Fruit fly (Drosophila melanogaster) whole organism, embryonic: ENCODE measurements around the gene deltaCOP.

ENCODE experiments used
- Atf-2 ChIP-seq: fragments of 200-800 bp; sonication (Bioruptor generic); optimal IDR thresholded peaks from 2 replicates; lab custom pipeline; 2016; ENCODE audit warnings: missing biosample characterization, missing genetic modification characterization
- Atf6 ChIP-seq: fragments of 200-800 bp; sonication (Bioruptor generic); IDR thresholded peaks from 2 replicates; pipeline ENCODE4 v1.3.6; 2022; ENCODE audit warnings: missing biosample characterization, missing genetic modification characterization
- CG11695 ChIP-seq: fragments of 200-800 bp; sonication (Bioruptor generic); IDR thresholded peaks from 3 replicates; pipeline ENCODE4 v1.3.6; 2022; ENCODE audit warnings: missing biosample characterization, missing genetic modification characterization
- CG14965 ChIP-seq: fragments of 200-800 bp; sonication (Bioruptor generic); optimal IDR thresholded peaks from 2 replicates; lab custom pipeline; 2016; ENCODE audit warnings: missing biosample characterization, missing genetic modification characterization, borderline replicate concordance
- CG17361 ChIP-seq: fragments of 200-800 bp; sonication (Bioruptor generic); IDR thresholded peaks from 3 replicates; pipeline ENCODE4 v1.3.6; 2022; ENCODE audit warnings: missing biosample characterization, missing genetic modification characterization
- CG17612 ChIP-seq: fragments of 200-800 bp; sonication (Bioruptor generic); IDR thresholded peaks from 2 replicates; pipeline ENCODE4 v1.3.6; 2022; ENCODE audit warnings: missing biosample characterization, missing genetic modification characterization
- CG17802 ChIP-seq: fragments of 200-800 bp; sonication (Bioruptor generic); optimal IDR thresholded peaks from 2 replicates; lab custom pipeline; 2018; ENCODE audit warnings: missing biosample characterization, mild to moderate bottlenecking, missing genetic modification characterization, moderate library complexity
- CG2678 ChIP-seq: fragments of 200-800 bp; sonication (Bioruptor generic); optimal IDR thresholded peaks from 3 replicates; lab custom pipeline; 2019; ENCODE audit warnings: missing biosample characterization, mild to moderate bottlenecking, missing genetic modification characterization, moderate library complexity
- CG2712 ChIP-seq: fragments of 200-800 bp; optimal IDR thresholded peaks from 3 replicates; lab custom pipeline; 2019; ENCODE audit warnings: missing biosample characterization, mild to moderate bottlenecking, missing genetic modification characterization, moderate library complexity
- CG4707 ChIP-seq: fragments of 200-800 bp; sonication (Bioruptor generic); optimal IDR thresholded peaks from 2 replicates; lab custom pipeline; 2018; ENCODE audit warnings: missing biosample characterization, mild to moderate bottlenecking, missing genetic modification characterization, moderate library complexity
- CG6254 ChIP-seq: fragments of 200-800 bp; sonication (Bioruptor generic); optimal IDR thresholded peaks from 3 replicates; lab custom pipeline; 2017; ENCODE audit warnings: mild to moderate bottlenecking, missing biosample characterization, missing genetic modification reagents, missing genetic modification characterization
- CG8388 ChIP-seq: fragments of 200-800 bp; sonication (Bioruptor generic); optimal IDR thresholded peaks from 2 replicates; lab custom pipeline; 2019; ENCODE audit warnings: missing biosample characterization, mild to moderate bottlenecking, missing genetic modification characterization, moderate library complexity
- CG8944 ChIP-seq: fragments of 200-800 bp; sonication (Bioruptor generic); optimal IDR thresholded peaks from 3 replicates; lab custom pipeline; 2016; ENCODE audit warnings: missing biosample characterization, missing genetic modification characterization
- CoRest ChIP-seq: fragments of 200-800 bp; sonication (Bioruptor generic); optimal IDR thresholded peaks from 3 replicates; lab custom pipeline; 2018; ENCODE audit warnings: missing biosample characterization, mild to moderate bottlenecking, missing genetic modification characterization, moderate library complexity
- Gsc ChIP-seq: fragments of 200-800 bp; sonication (Bioruptor generic); IDR thresholded peaks from 2 replicates; pipeline ENCODE4 v1.3.6; 2022; ENCODE audit warnings: missing biosample characterization, missing genetic modification characterization
- HLH54F ChIP-seq: fragments of 200-800 bp; sonication (Bioruptor generic); optimal IDR thresholded peaks from 3 replicates; lab custom pipeline; 2016; ENCODE audit warnings: missing biosample characterization, missing genetic modification characterization
- Hr39 ChIP-seq: fragments of >200 bp; optimal IDR thresholded peaks from 2 replicates; lab custom pipeline; 2017
- Max ChIP-seq: fragments of 200-800 bp; sonication (Bioruptor generic); optimal IDR thresholded peaks from 2 replicates; lab custom pipeline; 2016; ENCODE audit warnings: missing biosample characterization, mild to moderate bottlenecking, missing genetic modification characterization
- Oaz ChIP-seq: fragments of 200-800 bp; sonication (Bioruptor generic); IDR thresholded peaks from 2 replicates; pipeline ENCODE4 v1.3.6; 2022; ENCODE audit warnings: missing biosample characterization, missing genetic modification characterization
- Oli ChIP-seq: fragments of 200-800 bp; sonication (Bioruptor generic); optimal IDR thresholded peaks from 2 replicates; lab custom pipeline; 2018; ENCODE audit warnings: missing biosample characterization, mild to moderate bottlenecking, missing genetic modification characterization, moderate library complexity
- Rx ChIP-seq: fragments of 200-800 bp; sonication (Bioruptor generic); IDR thresholded peaks from 2 replicates; pipeline ENCODE4 v1.3.6; 2022; ENCODE audit warnings: missing biosample characterization, missing genetic modification characterization
- Six4 ChIP-seq: fragments of 200-800 bp; sonication (Bioruptor generic); optimal IDR thresholded peaks from 2 replicates; lab custom pipeline; 2016; ENCODE audit warnings: missing biosample characterization, missing genetic modification characterization
- Ssrp ChIP-seq: fragments of 200-800 bp; sonication (Bioruptor generic); optimal IDR thresholded peaks from 2 replicates; lab custom pipeline; 2018; ENCODE audit warnings: missing biosample characterization, mild to moderate bottlenecking, missing genetic modification characterization, moderate library complexity
- Taf1 ChIP-seq: fragments of 200-800 bp; sonication (Bioruptor generic); IDR thresholded peaks from 2 replicates; pipeline ENCODE4 v1.3.6; 2022; ENCODE audit warnings: missing biosample characterization, missing genetic modification characterization
- Xrp1 ChIP-seq: fragments of 200-800 bp; sonication (Bioruptor generic); IDR thresholded peaks from 2 replicates; pipeline ENCODE4 v1.3.6; 2022; ENCODE audit warnings: missing biosample characterization, missing genetic modification characterization
- abd-A ChIP-seq: fragments of 200-800 bp; sonication (Bioruptor generic); optimal IDR thresholded peaks from 3 replicates; lab custom pipeline; 2019; ENCODE audit warnings: missing biosample characterization, mild to moderate bottlenecking, missing genetic modification characterization, moderate library complexity
- bab2 ChIP-seq: fragments of 200-800 bp; sonication (Bioruptor generic); optimal IDR thresholded peaks from 2 replicates; lab custom pipeline; 2016; ENCODE audit warnings: missing biosample characterization, missing genetic modification characterization
- bcd ChIP-seq: fragments of 200-800 bp; sonication (Bioruptor generic); optimal IDR thresholded peaks from 2 replicates; lab custom pipeline; 2017; ENCODE audit warnings: missing biosample characterization, mild to moderate bottlenecking, missing genetic modification characterization
- bigmax ChIP-seq: fragments of 200-800 bp; sonication (Bioruptor generic); optimal IDR thresholded peaks from 2 replicates; lab custom pipeline; 2018; ENCODE audit warnings: missing biosample characterization, mild to moderate bottlenecking, missing genetic modification characterization
- btn ChIP-seq: fragments of 200-800 bp; sonication (Bioruptor generic); optimal IDR thresholded peaks from 2 replicates; lab custom pipeline; 2016; ENCODE audit warnings: missing biosample characterization, missing genetic modification characterization
- chn ChIP-seq: fragments of 200-800 bp; sonication (Bioruptor generic); optimal IDR thresholded peaks from 2 replicates; lab custom pipeline; 2016; ENCODE audit warnings: missing biosample characterization, missing genetic modification characterization
- dimm ChIP-seq: fragments of 200-800 bp; sonication (Bioruptor generic); IDR thresholded peaks from 2 replicates; pipeline ENCODE4 v1.3.6; 2022; ENCODE audit warnings: missing biosample characterization, missing genetic modification characterization
- dm ChIP-seq: fragments of 200-800 bp; sonication (Bioruptor generic); optimal IDR thresholded peaks from 3 replicates; lab custom pipeline; 2016; ENCODE audit warnings: missing biosample characterization, missing genetic modification characterization
- dpn ChIP-seq, 2 experiments: fragments of 200-800 bp; sonication (Bioruptor generic); optimal IDR thresholded peaks; 3 replicates each; lab custom pipeline; 2016; ENCODE audit warnings: missing biosample characterization in 2 of 2, missing genetic modification characterization in 2 of 2
- ems ChIP-seq: fragments of 200-800 bp; sonication (Bioruptor generic); optimal IDR thresholded peaks from 3 replicates; lab custom pipeline; 2016; ENCODE audit warnings: missing biosample characterization, missing genetic modification characterization
- esg ChIP-seq: fragments of 200-800 bp; sonication (Bioruptor generic); conservative IDR thresholded peaks from 2 replicates; pipeline ENCODE4 v1.3.6; 2022; ENCODE audit warnings: missing biosample characterization, missing genetic modification characterization
- ewg ChIP-seq: fragments of 200-800 bp; sonication (Bioruptor generic); optimal IDR thresholded peaks from 3 replicates; lab custom pipeline; 2017; ENCODE audit warnings: mild to moderate bottlenecking, missing biosample characterization, missing genetic modification reagents, missing genetic modification characterization
- eyg ChIP-seq: fragments of 200-800 bp; sonication (Bioruptor generic); optimal IDR thresholded peaks from 3 replicates; lab custom pipeline; 2016; ENCODE audit warnings: missing biosample characterization, missing genetic modification characterization
- fd64A ChIP-seq: fragments of 200-800 bp; sonication (Bioruptor generic); optimal IDR thresholded peaks from 3 replicates; lab custom pipeline; 2018; ENCODE audit warnings: missing biosample characterization, mild to moderate bottlenecking, missing genetic modification characterization
- gfzf ChIP-seq: fragments of 200-800 bp; sonication (Bioruptor generic); optimal IDR thresholded peaks from 2 replicates; lab custom pipeline; 2016; ENCODE audit warnings: missing biosample characterization, mild to moderate bottlenecking, missing genetic modification characterization, moderate library complexity
- kay ChIP-seq: fragments of 200-800 bp; sonication (Bioruptor generic); optimal IDR thresholded peaks from 2 replicates; lab custom pipeline; 2016; ENCODE audit warnings: missing biosample characterization, missing genetic modification characterization
- ken ChIP-seq: fragments of 200-800 bp; sonication (Bioruptor generic); IDR thresholded peaks from 3 replicates; pipeline ENCODE4 v1.3.6; 2022; ENCODE audit warnings: missing biosample characterization, missing genetic modification characterization
- knrl ChIP-seq: fragments of 200-800 bp; sonication (Bioruptor generic); IDR thresholded peaks from 3 replicates; pipeline ENCODE4 v1.3.6; 2022; ENCODE audit warnings: missing biosample characterization, missing genetic modification characterization; ENCODE audit not compliant: partially characterized antibody
- mirr ChIP-seq: fragments of 200-800 bp; sonication (Bioruptor generic); optimal IDR thresholded peaks from 3 replicates; lab custom pipeline; 2018; ENCODE audit warnings: missing biosample characterization, mild to moderate bottlenecking, missing genetic modification characterization
- oc ChIP-seq: fragments of 200-800 bp; sonication (Bioruptor generic); optimal IDR thresholded peaks from 2 replicates; lab custom pipeline; 2018; ENCODE audit warnings: missing biosample characterization, mild to moderate bottlenecking, missing genetic modification characterization, moderate library complexity
- pros ChIP-seq: fragments of 200-800 bp; sonication (Bioruptor generic); optimal IDR thresholded peaks from 3 replicates; lab custom pipeline; 2019; ENCODE audit warnings: missing biosample characterization, mild to moderate bottlenecking, missing genetic modification characterization, moderate library complexity
- tap ChIP-seq: fragments of 200-800 bp; optimal IDR thresholded peaks from 3 replicates; lab custom pipeline; 2019; ENCODE audit warnings: missing biosample characterization, mild to moderate bottlenecking, missing genetic modification characterization, moderate library complexity
- tgo ChIP-seq: fragments of 200-800 bp; sonication (Bioruptor generic); IDR thresholded peaks from 3 replicates; pipeline ENCODE4 v1.3.6; 2022; ENCODE audit warnings: missing biosample characterization, missing genetic modification characterization
- trh ChIP-seq: fragments of 200-800 bp; sonication (Bioruptor generic); optimal IDR thresholded peaks from 2 replicates; lab custom pipeline; 2016; ENCODE audit warnings: missing biosample characterization, missing genetic modification characterization
- ttk ChIP-seq: fragments of 200-800 bp; sonication (Bioruptor generic); IDR thresholded peaks from 2 replicates; pipeline ENCODE4 v2.1.2; 2022; ENCODE audit warnings: missing biosample characterization, missing genetic modification characterization

Gene deltaCOP

DNA sequence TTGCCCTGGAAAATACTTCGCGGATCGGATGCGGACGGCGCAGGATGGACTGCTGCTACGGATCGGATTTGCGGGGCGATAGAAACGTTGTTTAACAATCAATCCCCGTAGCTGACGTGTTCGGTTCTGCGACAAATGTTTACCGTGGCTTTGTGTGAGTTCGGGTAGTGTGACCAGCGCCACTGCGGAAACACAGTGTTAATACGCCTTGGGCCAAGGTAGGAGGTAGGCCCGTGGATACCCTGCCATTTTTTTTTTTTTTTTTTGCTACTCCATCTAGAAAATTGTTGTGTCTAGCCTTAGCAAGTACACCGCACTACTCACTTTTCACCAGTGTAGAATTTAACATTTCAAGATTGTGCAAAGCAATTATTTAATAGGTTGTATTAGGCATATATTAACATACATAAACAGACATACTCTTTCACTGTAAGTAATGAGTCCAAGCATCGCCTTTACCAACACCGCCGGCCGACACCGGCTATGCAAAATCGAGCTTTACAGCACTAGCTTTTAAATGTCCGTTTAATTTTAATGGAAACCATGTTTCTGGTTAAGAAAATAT is at the start of gene deltaCOP (continued):
- TF ChIP-seq bigmax (GFP tag; lab: Kevin White, UChicago) (no peak), CG17361 (peak; percentile 79), knrl (peak; percentile 40; the same call in 1 of the 3 replicates), Atf-2 (GFP tag; lab: Kevin White, UChicago) (peak; percentile 88), CG4707 (GFP tag; lab: Kevin White, UChicago) (no peak), CG17612 (GFP tag; lab: Robert Waterston, UW) (0 out of 2 replicates have a peak, but pooled peaks have one; percentile 43), btn (GFP tag; lab: Kevin White, UChicago) (peak; percentile 69), Gsc (peak; percentile 45; the same call in 1 of the 2 replicates), eyg (GFP tag; lab: Kevin White, UChicago) (peak; percentile 83), abd-A (tag; lab: Kevin White, UChicago) (no peak), kay (GFP tag; lab: Kevin White, UChicago) (peak; percentile 78), Six4 (GFP tag; lab: Kevin White, UChicago) (peak; percentile 78), dimm (GFP tag; lab: Robert Waterston, UW) (no peak), ken (GFP tag; lab: Robert Waterston, UW) (peak; percentile 73; the same call in 2 of the 3 replicates), Hr39 (lab: Kevin White, UChicago) (no peak), bab2 (GFP tag; lab: Kevin White, UChicago) (peak; percentile 91), CoRest (tag; lab: Kevin White, UChicago) (peak; percentile 84), CG14965 (GFP tag; lab: Kevin White, UChicago) (peak; percentile 52), mirr (GFP tag; lab: Kevin White, UChicago) (no peak), CG17802 (tag; lab: Kevin White, UChicago) (no peak), gfzf (GFP tag; lab: Kevin White, UChicago) (peak; percentile 75), tgo (GFP tag; lab: Robert Waterston, UW) (peak; percentile 82), CG2712 (tag; lab: Kevin White, UChicago) (peak; percentile 74), Oli (tag; lab: Kevin White, UChicago) (peak; percentile 77), CG11695 (GFP tag; lab: Robert Waterston, UW) (peak; percentile 75), esg (peak; percentile 82), trh (GFP tag; lab: Kevin White, UChicago) (peak; percentile 70), Xrp1 (GFP tag; lab: Robert Waterston, UW) (peak; percentile 82), CG6254 (peak; percentile 43), CG2678 (tag; lab: Kevin White, UChicago) (no peak), CG8388 (GFP tag; lab: Kevin White, UChicago) (no peak), dpn (GFP tag; optimal IDR thresholded peaks at IDR 0.05; lab: Kevin White, UChicago) (peak; percentile 90 to 94), fd64A (GFP tag; lab: Kevin White, UChicago) (no peak), ttk (GFP tag; lab: Robert Waterston, UW) (peak; percentile 73), chn (GFP tag; lab: Kevin White, UChicago) (peak; percentile 87), oc (tag; lab: Kevin White, UChicago) (peak; percentile 36), tap (tag; lab: Kevin White, UChicago) (no peak), Rx (GFP tag; lab: Robert Waterston, UW) (peak; percentile 59; the same call in 1 of the 2 replicates), bcd (GFP tag; lab: Kevin White, UChicago) (peak; percentile 83), dm (GFP tag; lab: Kevin White, UChicago) (peak; percentile 89), HLH54F (peak; percentile 95), pros (GFP tag; lab: Kevin White, UChicago) (no peak), Atf6 (GFP tag; lab: Robert Waterston, UW) (peak; percentile 84), Oaz (GFP tag; lab: Robert Waterston, UW) (peak; percentile 62), Taf1 (GFP tag; lab: Robert Waterston, UW) (peak; percentile 78), CG8944 (peak; percentile 92), ems (peak; percentile 88), ewg (peak; percentile 76), Max (GFP tag; lab: Kevin White, UChicago) (peak; percentile 88), Ssrp (tag; lab: Kevin White, UChicago) (peak; percentile 72)
